Worm (Caenorhabditis elegans) whole organism, L4 larva: ENCODE measurements around the gene M02D8.7.

ENCODE experiments used
- F10B5.3 ChIP-seq: sonication (generic microtip); optimal IDR thresholded peaks from 2 replicates; lab custom pipeline; 2016; ENCODE audit warnings: mild to moderate bottlenecking, missing genetic modification characterization, missing compliant biosample characterization
- ZK546.5 ChIP-seq, 2 experiments: sonication (generic microtip); optimal IDR thresholded peaks; 2 replicates each; lab custom pipeline; 2017; ENCODE audit warnings: missing biosample characterization in 2 of 2, missing genetic modification characterization in 2 of 2
- aha-1 ChIP-seq: fragments of 150-350 bp; peaks from one replicate; lab custom pipeline; 2014; ENCODE audit warnings: missing biosample characterization, missing genetic modification characterization
- aly-2 ChIP-seq: sonication (generic microtip); optimal IDR thresholded peaks from 2 replicates; lab custom pipeline; 2018; ENCODE audit warnings: missing biosample characterization, missing genetic modification characterization
- ama-1 ChIP-seq: fragments of 150-350 bp; optimal IDR thresholded peaks from 2 replicates; lab custom pipeline; 2014; ENCODE audit warnings: inconsistent platforms, mixed read lengths
- arid-1 ChIP-seq: fragments of 200-800 bp; sonication (Bioruptor generic); conservative IDR thresholded peaks from 2 replicates; pipeline ENCODE4 v1.3.6; 2022; ENCODE audit warnings: missing genetic modification reagents, missing genetic modification characterization, missing compliant biosample characterization
- attf-4 ChIP-seq: sonication (generic microtip); optimal IDR thresholded peaks from 3 replicates; lab custom pipeline; 2017; ENCODE audit warnings: missing biosample characterization, missing genetic modification characterization
- ceh-20 ChIP-seq: fragments of 200-800 bp; sonication (Bioruptor generic); IDR thresholded peaks from 2 replicates; pipeline ENCODE4 v1.3.6; 2022; ENCODE audit warnings: missing genetic modification reagents, missing genetic modification characterization, missing compliant biosample characterization
- ceh-28 ChIP-seq: fragments of 150-350 bp; optimal IDR thresholded peaks from 2 replicates; lab custom pipeline; 2014; ENCODE audit warnings: missing biosample characterization, missing genetic modification reagents, missing genetic modification characterization
- ceh-32 ChIP-seq: sonication (generic microtip); optimal IDR thresholded peaks from 2 replicates; lab custom pipeline; 2016; ENCODE audit warnings: mild to moderate bottlenecking, missing genetic modification characterization, missing compliant biosample characterization; ENCODE audit not compliant: poor library complexity
- ceh-62 ChIP-seq: sonication (generic microtip); optimal IDR thresholded peaks from 2 replicates; lab custom pipeline; 2017; ENCODE audit warnings: missing biosample characterization, missing genetic modification characterization
- ces-1 ChIP-seq: fragments of 150-350 bp; sonication (generic microtip); optimal IDR thresholded peaks from 4 replicates; lab custom pipeline; 2014; ENCODE audit warnings: missing biosample characterization, missing genetic modification reagents, missing genetic modification characterization
- ctbp-1 ChIP-seq: fragments of 200-800 bp; sonication (Bioruptor generic); IDR thresholded peaks from 2 replicates; pipeline ENCODE4 v1.3.6; 2022; ENCODE audit warnings: missing genetic modification reagents, missing genetic modification characterization, missing compliant biosample characterization
- daf-8 ChIP-seq: fragments of 200-800 bp; sonication (Bioruptor generic); IDR thresholded peaks from 2 replicates; pipeline ENCODE4 v1.3.6; 2022; ENCODE audit warnings: missing genetic modification characterization, missing compliant biosample characterization
- dmd-6 ChIP-seq: fragments of 200-800 bp; sonication (Bioruptor generic); IDR thresholded peaks from 2 replicates; pipeline ENCODE4 v1.3.6; 2022; ENCODE audit warnings: missing genetic modification reagents, missing genetic modification characterization, missing compliant biosample characterization
- dpl-1 ChIP-seq: fragments of 150-350 bp; optimal IDR thresholded peaks from 2 replicates; lab custom pipeline; 2014; ENCODE audit warnings: missing biosample characterization, missing genetic modification reagents, missing genetic modification characterization
- dve-1 ChIP-seq: sonication (generic microtip); optimal IDR thresholded peaks from 2 replicates; lab custom pipeline; 2017; ENCODE audit warnings: antibody characterized with exemption, mild to moderate bottlenecking, missing genetic modification characterization, missing compliant biosample characterization; ENCODE audit not compliant: insufficient read depth
- egl-27 ChIP-seq: sonication (generic microtip); optimal IDR thresholded peaks from 3 replicates; lab custom pipeline; 2017; ENCODE audit warnings: missing biosample characterization, missing genetic modification reagents, missing genetic modification characterization
- egl-43 ChIP-seq: fragments of 200-800 bp; sonication (Bioruptor generic); IDR thresholded peaks from 2 replicates; pipeline ENCODE4 v1.3.6; 2022; ENCODE audit warnings: missing genetic modification reagents, missing genetic modification characterization, missing compliant biosample characterization
- hmg-1.1 ChIP-seq: fragments of 200-800 bp; sonication (Bioruptor generic); IDR thresholded peaks from 2 replicates; pipeline ENCODE4 v1.3.6; 2022; ENCODE audit warnings: missing genetic modification reagents, missing genetic modification characterization, missing compliant biosample characterization
- lim-7 ChIP-seq: fragments of 200-800 bp; sonication (Bioruptor generic); IDR thresholded peaks from 2 replicates; pipeline ENCODE4 v1.3.6; 2022; ENCODE audit warnings: missing genetic modification characterization, missing compliant biosample characterization
- lin-13 ChIP-seq: fragments of 150-350 bp; optimal IDR thresholded peaks from 2 replicates; lab custom pipeline; 2014; ENCODE audit warnings: missing biosample characterization, missing genetic modification reagents, missing genetic modification characterization
- lin-15B ChIP-seq: fragments of 150-350 bp; sonication (generic microtip); optimal IDR thresholded peaks from 3 replicates; lab custom pipeline; 2014; ENCODE audit warnings: missing biosample characterization, missing genetic modification characterization
- lsy-2 ChIP-seq, 2 experiments: fragments of 150-350 bp in 1 of 2; sonication (generic microtip) in 1 of 2; optimal IDR thresholded peaks; 2 replicates each; lab custom pipeline; 2014 to 2017; ENCODE audit warnings: missing biosample characterization in 2 of 2, missing genetic modification characterization in 2 of 2
- madf-9 ChIP-seq: fragments of 200-800 bp; sonication (Bioruptor generic); conservative IDR thresholded peaks from 2 replicates; pipeline ENCODE4 v1.3.6; 2022; ENCODE audit warnings: missing genetic modification reagents, missing genetic modification characterization, missing compliant biosample characterization
- mdl-1 ChIP-seq, 2 experiments: fragments of 150-350 bp in 1 of 2; sonication (generic microtip) in 1 of 2; optimal IDR thresholded peaks; 2 replicates each; lab custom pipeline; 2014 to 2017; ENCODE audit warnings: missing biosample characterization in 2 of 2, missing genetic modification characterization in 2 of 2
- mep-1 ChIP-seq: fragments of 150-350 bp; sonication (generic microtip); optimal IDR thresholded peaks from 3 replicates; lab custom pipeline; 2014; ENCODE audit warnings: missing biosample characterization, missing genetic modification characterization
- mes-2 ChIP-seq: sonication (generic microtip); optimal IDR thresholded peaks from 2 replicates; lab custom pipeline; 2016; ENCODE audit warnings: missing genotype, mild to moderate bottlenecking, missing genetic modification characterization, missing compliant biosample characterization; ENCODE audit not compliant: poor library complexity, severe bottlenecking
- mxl-3 ChIP-seq: fragments of 200-800 bp; sonication (Bioruptor generic); optimal IDR thresholded peaks from 2 replicates; lab custom pipeline; 2018; ENCODE audit warnings: mild to moderate bottlenecking, missing genetic modification characterization, missing compliant biosample characterization
- nhr-10 ChIP-seq: fragments of 150-350 bp; optimal IDR thresholded peaks from 2 replicates; lab custom pipeline; 2014; ENCODE audit warnings: missing biosample characterization, missing genetic modification characterization
- nhr-25 ChIP-seq: sonication (generic microtip); optimal IDR thresholded peaks from 2 replicates; lab custom pipeline; 2017; ENCODE audit warnings: missing genetic modification characterization, mild to moderate bottlenecking, missing compliant biosample characterization, antibody characterized with exemption, moderate library complexity, borderline replicate concordance; ENCODE audit not compliant: insufficient read depth
- nhr-42 ChIP-seq: fragments of 200-800 bp; sonication (Bioruptor generic); IDR thresholded peaks from 2 replicates; pipeline ENCODE4 v1.3.6; 2022; ENCODE audit warnings: missing genetic modification characterization, missing compliant biosample characterization
- nhr-48 ChIP-seq: sonication (generic microtip); optimal IDR thresholded peaks from 2 replicates; lab custom pipeline; 2016; ENCODE audit warnings: mild to moderate bottlenecking, missing genetic modification characterization, missing compliant biosample characterization
- nhr-77 ChIP-seq: fragments of 150-350 bp; optimal IDR thresholded peaks from 2 replicates; lab custom pipeline; 2014; ENCODE audit warnings: missing biosample characterization, missing genetic modification characterization
- pha-4 ChIP-seq, 2 experiments: fragments of 150-350 bp in 1 of 2; fragments of 200-800 bp in 1 of 2; sonication (Bioruptor generic) in 1 of 2; IDR thresholded peaks in 1 of 2; optimal IDR thresholded peaks in 1 of 2; 2 replicates each; pipeline versions ENCODE4 v1.3.6 to Lab custom; 2014 to 2022; ENCODE audit warnings: missing genetic modification characterization in 2 of 2, missing genetic modification reagents in 2 of 2, missing biosample characterization in 1 of 2, missing compliant biosample characterization in 1 of 2
- php-3 ChIP-seq: fragments of 200-800 bp; sonication (Bioruptor generic); IDR thresholded peaks from 2 replicates; pipeline ENCODE4 v1.3.6; 2022; ENCODE audit warnings: missing genetic modification reagents, missing genetic modification characterization, missing compliant biosample characterization
- rbr-2 ChIP-seq: sonication (generic microtip); optimal IDR thresholded peaks from 2 replicates; lab custom pipeline; 2016; ENCODE audit warnings: missing genotype, missing genetic modification characterization, missing compliant biosample characterization
- saeg-2 ChIP-seq: fragments of 200-800 bp; sonication (Bioruptor generic); IDR thresholded peaks from 2 replicates; pipeline ENCODE4 v1.3.6; 2022; ENCODE audit warnings: missing genetic modification reagents, missing genetic modification characterization, missing compliant biosample characterization
- sdz-12 ChIP-seq: fragments of 200-800 bp; sonication (Bioruptor generic); optimal IDR thresholded peaks from 2 replicates; lab custom pipeline; 2018; ENCODE audit warnings: mild to moderate bottlenecking, missing genetic modification characterization, missing compliant biosample characterization
- snpc-1.2 ChIP-seq: fragments of 200-800 bp; sonication (Bioruptor generic); IDR thresholded peaks from 2 replicates; pipeline ENCODE4 v1.3.6; 2022; ENCODE audit warnings: missing genetic modification reagents, missing genetic modification characterization, missing compliant biosample characterization
- tag-97 ChIP-seq: fragments of 200-800 bp; sonication (Bioruptor generic); IDR thresholded peaks from 2 replicates; pipeline ENCODE4 v1.3.6; 2022; ENCODE audit warnings: missing genetic modification characterization, missing compliant biosample characterization
- tra-1 ChIP-seq: fragments of 200-800 bp; sonication (Bioruptor generic); IDR thresholded peaks from 2 replicates; pipeline ENCODE4 v1.3.6; 2022; ENCODE audit warnings: missing genetic modification reagents, missing genetic modification characterization, missing compliant biosample characterization
- unc-130 ChIP-seq: sonication (generic microtip); optimal IDR thresholded peaks from 2 replicates; lab custom pipeline; 2016; ENCODE audit warnings: missing genetic modification reagents, missing genetic modification characterization, missing compliant biosample characterization
- zfp-2 ChIP-seq: sonication (generic microtip); optimal IDR thresholded peaks from 2 replicates; lab custom pipeline; 2016; ENCODE audit warnings: mild to moderate bottlenecking, missing genetic modification characterization, missing compliant biosample characterization
- zfp-3 ChIP-seq: fragments of 200-800 bp; sonication (Bioruptor generic); conservative IDR thresholded peaks from 2 replicates; pipeline ENCODE4 v1.3.6; 2022; ENCODE audit warnings: missing genetic modification reagents, missing genetic modification characterization, missing compliant biosample characterization
- zip-11 ChIP-seq: fragments of 200-800 bp; sonication (Bioruptor generic); IDR thresholded peaks from 2 replicates; pipeline ENCODE4 v1.3.6; 2022; ENCODE audit warnings: missing genetic modification characterization, missing compliant biosample characterization
- zip-2 ChIP-seq: fragments of 150-350 bp; optimal IDR thresholded peaks from 2 replicates; lab custom pipeline; 2014; ENCODE audit warnings: missing biosample characterization, missing genetic modification characterization

The M02D8.7 gene

ce11 chrX:8739373-8739772, 3.4 kb downstream of the M02D8.7 start, which contains the start of gene M02D8.2:
M02D8.2 (plus strand) TSS chrX:8739673.
- TF ChIP-seq rbr-2 (tag; lab: Kevin White, UChicago): no peak
- TF ChIP-seq aha-1 (tag; lab: Kevin White, UChicago): peak; percentile 65

ce11 chrX:8737801-8738200, 5.0 kb downstream of the M02D8.7 start:
- TF ChIP-seq lsy-2 (tag; optimal IDR thresholded peaks at IDR 0.05; lab: Kevin White, UChicago) (no peak), ceh-20 (GFP tag; lab: Robert Waterston, UW) (no peak), hmg-1.1 (GFP tag; lab: Robert Waterston, UW) (no peak), lim-7 (GFP tag; lab: Robert Waterston, UW) (no peak), nhr-25 (tag; lab: Kevin White, UChicago) (no peak), mep-1 (no peak), attf-4 (tag; lab: Kevin White, UChicago) (no peak), ZK546.5 (tag; optimal IDR thresholded peaks at IDR 0.05; lab: Kevin White, UChicago) (no peak), sdz-12 (GFP tag; lab: Kevin White, UChicago) (no peak), daf-8 (GFP tag; lab: Robert Waterston, UW) (no peak)

ce11 chrX:8736965-8737464, 5.8 kb downstream of the M02D8.7 start, which contains the start of gene M02D8.3:
M02D8.3 (minus strand) TSS chrX:8737015.
- TF ChIP-seq mxl-3 (peak; percentile 83), lsy-2 (tag; optimal IDR thresholded peaks at IDR 0.05; lab: Kevin White, UChicago) (peak in 1 of 2 experiments; percentile 69), pha-4 (GFP tag; IDR thresholded peaks at IDR 0.05; lab: Robert Waterston, UW) (no peak), pha-4 (tag; optimal IDR thresholded peaks at IDR 0.05; lab: Kevin White, UChicago) (peak; percentile 48), dve-1 (tag; lab: Kevin White, UChicago) (peak; percentile 71), tra-1 (GFP tag; lab: Robert Waterston, UW) (no peak), mdl-1 (tag; optimal IDR thresholded peaks at IDR 0.05; lab: Kevin White, UChicago) (peak in 1 of 2 experiments; percentile 77), lin-15B (tag; lab: Kevin White, UChicago) (no peak), ceh-28 (peak; percentile 23), aha-1 (tag; lab: Kevin White, UChicago) (peak; percentile 98), nhr-42 (GFP tag; lab: Robert Waterston, UW) (no peak), F10B5.3 (no peak), ceh-32 (no peak), unc-130 (no peak), ctbp-1 (GFP tag; lab: Robert Waterston, UW) (no peak), ceh-62 (tag; lab: Kevin White, UChicago) (no peak), arid-1 (GFP tag; lab: Robert Waterston, UW) (0 out of 2 replicates have a peak, but pooled peaks have one; percentile 6), nhr-77 (tag; lab: Kevin White, UChicago) (peak; percentile 45), lin-13 (GFP tag; lab: Kevin White, UChicago) (peak; percentile 10), zfp-3 (GFP tag; lab: Robert Waterston, UW) (no peak), saeg-2 (GFP tag; lab: Robert Waterston, UW) (no peak), ces-1 (GFP tag; lab: Kevin White, UChicago) (no peak), ama-1 (lab: Kevin White, UChicago) (no peak), tag-97 (GFP tag; lab: Robert Waterston, UW) (no peak), egl-43 (GFP tag; lab: Robert Waterston, UW) (no peak), snpc-1.2 (GFP tag; lab: Robert Waterston, UW) (no peak), egl-27 (tag; lab: Kevin White, UChicago) (no peak), nhr-48 (tag; lab: Kevin White, UChicago) (no peak), zip-2 (tag; lab: Kevin White, UChicago) (no peak), daf-8 (GFP tag; lab: Robert Waterston, UW) (no peak), aly-2 (tag; lab: Kevin White, UChicago) (no peak), nhr-10 (tag; lab: Kevin White, UChicago) (no peak), mes-2 (tag; lab: Kevin White, UChicago) (peak; percentile 62), dmd-6 (GFP tag; lab: Robert Waterston, UW) (0 out of 2 replicates have a peak, but pooled peaks have one; percentile 16), zip-11 (GFP tag; lab: Robert Waterston, UW) (no peak), php-3 (no peak), dpl-1 (peak; percentile 66), madf-9 (GFP tag; lab: Robert Waterston, UW) (no peak), zfp-2 (tag; lab: Kevin White, UChicago) (no peak)
